Worm (Caenorhabditis elegans) whole organism, mixed stage, embryonic: ENCODE data around the gene C28F5.1.

Experiments used
- M03D4.4 ChIP-seq: sonication (generic microtip); optimal IDR thresholded peaks from 2 replicates; lab custom pipeline; 2017; ENCODE audit warnings: mild to moderate bottlenecking, missing genetic modification characterization, missing compliant biosample characterization
- bed-3 ChIP-seq: fragments of 200-800 bp; sonication (Bioruptor generic); optimal IDR thresholded peaks from 3 replicates; lab custom pipeline; 2018; ENCODE audit warnings: mild to moderate bottlenecking, missing genetic modification characterization, moderate library complexity, missing compliant biosample characterization
- blmp-1 ChIP-seq: fragments of 150-350 bp; optimal IDR thresholded peaks from 2 replicates; lab custom pipeline; 2014; ENCODE audit warnings: missing biosample characterization, missing genetic modification characterization
- ceh-39 ChIP-seq: fragments of 150-350 bp; optimal IDR thresholded peaks from 2 replicates; lab custom pipeline; 2014; ENCODE audit warnings: missing biosample characterization, missing genetic modification characterization
- ceh-43 ChIP-seq: fragments of 200-800 bp; sonication (Bioruptor generic); optimal IDR thresholded peaks from 2 replicates; lab custom pipeline; 2018; ENCODE audit warnings: mild to moderate bottlenecking, missing genetic modification characterization, moderate library complexity, missing compliant biosample characterization
- ceh-83 ChIP-seq: fragments of 200-800 bp; sonication (Bioruptor generic); optimal IDR thresholded peaks from 2 replicates; lab custom pipeline; 2018; ENCODE audit warnings: mild to moderate bottlenecking, missing genetic modification characterization, missing compliant biosample characterization
- ces-1 ChIP-seq: fragments of 150-350 bp; optimal IDR thresholded peaks from 2 replicates; lab custom pipeline; 2014; ENCODE audit warnings: missing biosample characterization, missing genetic modification reagents, missing genetic modification characterization
- cnd-1 ChIP-seq: fragments of 200-800 bp; sonication (Bioruptor generic); optimal IDR thresholded peaks from 2 replicates; lab custom pipeline; 2018; ENCODE audit warnings: mild to moderate bottlenecking, missing genetic modification characterization, missing compliant biosample characterization
- elt-1 ChIP-seq: sonication (generic microtip); optimal IDR thresholded peaks from 2 replicates; lab custom pipeline; 2017; ENCODE audit warnings: missing genetic modification characterization, mild to moderate bottlenecking, missing compliant biosample characterization, antibody characterized with exemption, moderate library complexity, borderline replicate concordance; ENCODE audit not compliant: insufficient read depth
- elt-3 ChIP-seq: fragments of 150-350 bp; optimal IDR thresholded peaks from 2 replicates; lab custom pipeline; 2014; ENCODE audit warnings: missing biosample characterization, missing genetic modification characterization
- flh-1 ChIP-seq: fragments of 200-800 bp; sonication (Bioruptor generic); optimal IDR thresholded peaks from 2 replicates; lab custom pipeline; 2018; ENCODE audit warnings: mild to moderate bottlenecking, missing genetic modification characterization, moderate library complexity, missing compliant biosample characterization
- hlh-1 ChIP-seq: fragments of 150-350 bp; optimal IDR thresholded peaks from 2 replicates; lab custom pipeline; 2014; ENCODE audit warnings: missing biosample characterization, missing genetic modification reagents, missing genetic modification characterization
- lin-13 ChIP-seq: fragments of 150-350 bp; optimal IDR thresholded peaks from 2 replicates; lab custom pipeline; 2014; ENCODE audit warnings: missing biosample characterization, missing genetic modification characterization
- lin-32 ChIP-seq: fragments of 200-800 bp; sonication (Bioruptor generic); optimal IDR thresholded peaks from 2 replicates; lab custom pipeline; 2018; ENCODE audit warnings: mild to moderate bottlenecking, missing genetic modification characterization, missing compliant biosample characterization
- lsy-2 ChIP-seq: fragments of 150-350 bp; optimal IDR thresholded peaks from 2 replicates; lab custom pipeline; 2014; ENCODE audit warnings: missing biosample characterization, missing genetic modification characterization
- mab-5 ChIP-seq: fragments of 150-350 bp; optimal IDR thresholded peaks from 2 replicates; lab custom pipeline; 2014; ENCODE audit warnings: missing biosample characterization, missing genetic modification characterization
- mep-1 ChIP-seq: fragments of 150-350 bp; optimal IDR thresholded peaks from 2 replicates; lab custom pipeline; 2017; ENCODE audit warnings: missing biosample characterization, missing genetic modification reagents, missing genetic modification characterization, inconsistent platforms
- mls-2 ChIP-seq: sonication (generic microtip); optimal IDR thresholded peaks from 2 replicates; lab custom pipeline; 2016; ENCODE audit warnings: mild to moderate bottlenecking, missing genetic modification characterization, moderate library complexity, missing compliant biosample characterization
- nhr-12 ChIP-seq: fragments of 150-350 bp; optimal IDR thresholded peaks from 2 replicates; lab custom pipeline; 2014; ENCODE audit warnings: missing biosample characterization, missing genetic modification characterization
- nhr-2 ChIP-seq: fragments of 150-350 bp; optimal IDR thresholded peaks from 2 replicates; lab custom pipeline; 2014; ENCODE audit warnings: missing biosample characterization, missing genetic modification characterization
- nhr-237 ChIP-seq: fragments of 150-350 bp; optimal IDR thresholded peaks from 2 replicates; lab custom pipeline; 2014; ENCODE audit warnings: missing biosample characterization, missing genetic modification characterization
- nhr-28 ChIP-seq: fragments of 150-350 bp; optimal IDR thresholded peaks from 2 replicates; lab custom pipeline; 2014; ENCODE audit warnings: missing biosample characterization, missing genetic modification characterization
- nhr-76 ChIP-seq: sonication (generic microtip); optimal IDR thresholded peaks from 2 replicates; lab custom pipeline; 2017; ENCODE audit warnings: missing biosample characterization, missing genetic modification characterization
- pha-4 ChIP-seq: fragments of 150-350 bp; optimal IDR thresholded peaks from 2 replicates; lab custom pipeline; 2018; ENCODE audit warnings: missing biosample characterization, missing genetic modification reagents, missing genetic modification characterization
- sem-2 ChIP-seq: fragments of 200-800 bp; sonication (Bioruptor generic); optimal IDR thresholded peaks from 2 replicates; lab custom pipeline; 2018; ENCODE audit warnings: mild to moderate bottlenecking, missing genetic modification characterization, missing compliant biosample characterization
- snpc-4 ChIP-seq: fragments of 150-350 bp; optimal IDR thresholded peaks from 2 replicates; lab custom pipeline; 2014; ENCODE audit warnings: missing biosample characterization, missing genetic modification characterization
- sptf-1 ChIP-seq: sonication (generic microtip); optimal IDR thresholded peaks from 2 replicates; lab custom pipeline; 2017; ENCODE audit warnings: mild to moderate bottlenecking, missing genetic modification characterization, moderate library complexity, missing compliant biosample characterization
- tbx-8 ChIP-seq: fragments of 200-800 bp; sonication (Bioruptor generic); optimal IDR thresholded peaks from 2 replicates; lab custom pipeline; 2018; ENCODE audit warnings: mild to moderate bottlenecking, missing genetic modification characterization, moderate library complexity, missing compliant biosample characterization
- unc-120 ChIP-seq: sonication (generic microtip); optimal IDR thresholded peaks from 2 replicates; lab custom pipeline; 2017; ENCODE audit warnings: missing genetic modification characterization, missing compliant biosample characterization; ENCODE audit not compliant: poor library complexity, severe bottlenecking
- unc-39 ChIP-seq: fragments of 150-350 bp; optimal IDR thresholded peaks from 2 replicates; lab custom pipeline; 2014; ENCODE audit warnings: missing biosample characterization, missing genetic modification characterization
- unc-62 ChIP-seq: fragments of 150-350 bp; optimal IDR thresholded peaks from 2 replicates; lab custom pipeline; 2014; ENCODE audit warnings: missing biosample characterization, missing genetic modification reagents, missing genetic modification characterization
- zip-8 ChIP-seq: fragments of 150-350 bp; optimal IDR thresholded peaks from 2 replicates; lab custom pipeline; 2014; ENCODE audit warnings: missing biosample characterization, missing genetic modification characterization
- ztf-11 ChIP-seq: fragments of 150-350 bp; optimal IDR thresholded peaks from 2 replicates; lab custom pipeline; 2014; ENCODE audit warnings: missing biosample characterization, missing genetic modification characterization

Gene C28F5.1

DNA sequence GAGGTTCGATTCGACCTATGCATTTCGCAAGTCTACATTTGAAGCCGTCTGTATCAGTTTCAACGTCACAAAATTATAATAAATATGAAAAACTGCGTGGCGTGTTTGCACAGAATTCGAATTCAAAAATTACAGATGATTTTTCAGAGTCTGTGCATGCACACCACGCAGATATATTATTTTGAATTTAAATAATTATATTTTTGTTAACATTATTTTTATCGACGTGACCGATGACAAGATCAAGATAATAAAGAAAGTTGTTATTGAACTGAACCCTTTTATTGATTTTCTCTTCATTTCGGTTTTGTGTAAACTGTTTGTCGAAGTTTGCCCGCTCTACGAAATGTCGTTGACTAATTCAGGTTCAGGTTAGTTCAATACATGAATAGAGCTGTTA, at the start of gene C28F5.1:
Gene C28F5.1 (plus strand): TSS at position 301 of the 400 bp plus-strand sequence.
- TF ChIP-seq ceh-83 (GFP tag; lab: Kevin White, UChicago) (no peak), nhr-76 (no peak), tbx-8 (GFP tag; lab: Kevin White, UChicago) (no peak), mep-1 (tag; lab: Kevin White, UChicago) (no peak), lin-32 (GFP tag; lab: Kevin White, UChicago) (no peak), ceh-43 (no peak)

DNA sequence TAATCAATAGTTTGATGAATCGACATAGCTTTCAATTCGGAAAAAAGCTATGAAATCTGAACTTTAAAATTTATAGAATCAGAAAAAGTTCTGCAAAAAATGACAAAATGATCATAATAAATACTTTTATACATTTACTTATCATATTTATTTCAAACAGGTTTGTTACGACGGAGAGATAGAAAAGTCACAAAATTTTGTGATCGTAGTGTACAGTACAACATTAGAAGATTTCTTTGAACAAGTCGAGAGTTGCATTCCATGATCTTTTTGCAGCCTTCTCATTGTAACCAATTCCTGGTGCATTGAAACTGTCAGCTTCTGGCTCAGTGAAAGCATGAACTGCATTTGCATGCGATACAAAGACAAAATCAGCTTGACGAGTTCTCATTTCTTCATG, 48.9 kb upstream of the C28F5.1 start, which contains the start of gene D1022.3:
Gene D1022.3 (minus strand): TSS at position 101 of the 400 bp plus-strand sequence.
- no peak for TF ChIP-seq M03D4.4 (tag; lab: Kevin White, UChicago)
- TF ChIP-seq tbx-8 (GFP tag; lab: Kevin White, UChicago): no peak

DNA sequence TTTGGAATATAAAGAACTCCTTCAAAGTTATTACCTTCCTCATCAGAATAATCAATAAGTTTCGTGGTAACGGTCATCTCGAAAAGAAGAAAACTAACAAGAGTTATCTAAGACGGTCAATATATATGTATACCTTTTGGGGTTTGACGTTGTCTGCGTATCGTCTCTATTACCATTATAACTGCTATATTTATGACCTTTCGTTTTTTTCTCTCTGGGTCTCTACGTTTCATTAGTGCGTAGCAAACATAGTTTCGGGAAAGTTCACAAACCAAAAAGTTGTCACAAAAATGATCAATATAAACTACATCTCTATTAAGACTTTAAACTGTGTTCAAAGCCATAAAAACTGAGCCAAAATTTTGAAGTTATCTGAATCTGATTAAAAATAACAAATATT, 47.9 kb upstream of the C28F5.1 start, which contains the start of gene D1022.4:
Gene D1022.4 (minus strand): TSS at position 83 of the 400 bp plus-strand sequence.
- TF ChIP-seq unc-39 (no peak), pha-4 (tag; lab: Kevin White, UChicago) (no peak), unc-62 (no peak), zip-8 (tag; lab: Kevin White, UChicago) (no peak), lin-32 (GFP tag; lab: Kevin White, UChicago) (no peak), nhr-76 (no peak), ztf-11 (tag; lab: Kevin White, UChicago) (no peak), nhr-237 (tag; lab: Kevin White, UChicago) (no peak), ces-1 (GFP tag; lab: Kevin White, UChicago) (no peak), snpc-4 (tag; lab: Kevin White, UChicago) (no peak)

DNA sequence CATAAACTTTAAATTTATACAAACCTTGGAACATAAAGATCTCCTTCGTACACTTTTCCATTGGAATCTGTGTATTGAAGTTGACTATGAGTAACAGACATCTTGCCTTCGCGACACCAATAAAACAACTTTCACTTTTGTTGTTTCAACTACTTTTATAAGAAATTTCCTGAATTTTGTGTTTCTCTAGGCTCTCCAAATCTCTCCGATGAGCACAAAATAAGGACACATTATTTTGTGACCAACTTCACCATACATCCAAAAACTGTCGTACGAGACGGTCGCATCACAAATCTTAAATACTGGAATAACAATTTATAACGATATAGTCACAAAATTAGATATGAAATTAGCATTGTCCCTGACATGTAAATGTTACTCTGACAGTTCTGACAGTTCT, 46.4 kb upstream of the C28F5.1 start, which contains the start of gene D1022.5:
Gene D1022.5 (minus strand): TSS at position 101 of the 400 bp plus-strand sequence.
- no peak for TF ChIP-seq nhr-12 (tag; lab: Kevin White, UChicago)

DNA sequence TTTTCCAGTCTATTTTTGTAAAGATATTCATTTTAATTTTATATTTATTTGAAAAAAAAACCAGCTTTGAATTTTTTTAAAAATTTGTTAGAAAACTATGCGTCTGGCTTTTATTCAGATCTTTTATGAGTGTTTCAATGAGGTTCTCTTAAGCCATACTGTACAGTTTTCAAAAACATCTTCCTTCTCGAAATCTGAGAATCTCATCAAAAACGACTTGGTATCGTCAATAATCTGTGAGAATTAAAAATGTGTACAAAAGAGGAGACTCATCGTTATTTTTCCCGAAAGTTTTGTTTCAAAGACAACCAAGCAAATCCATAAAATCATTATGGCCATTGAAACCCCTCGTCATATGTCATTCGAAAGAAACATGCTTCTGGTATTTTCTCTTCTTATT, 45.9 kb upstream of the C28F5.1 start, which contains the start of gene D1022.2:
Gene D1022.2 (plus strand): TSS at position 301 of the 400 bp plus-strand sequence.
- TF ChIP-seq nhr-2 (tag; lab: Kevin White, UChicago) (no peak), mab-5 (no peak), pha-4 (tag; lab: Kevin White, UChicago) (no peak), blmp-1 (tag; lab: Kevin White, UChicago) (no peak), lsy-2 (tag; lab: Kevin White, UChicago) (no peak), ceh-83 (GFP tag; lab: Kevin White, UChicago) (no peak), unc-39 (no peak), unc-62 (no peak), zip-8 (tag; lab: Kevin White, UChicago) (no peak), nhr-237 (tag; lab: Kevin White, UChicago) (no peak), sptf-1 (tag; lab: Kevin White, UChicago) (no peak), ces-1 (GFP tag; lab: Kevin White, UChicago) (no peak), nhr-12 (tag; lab: Kevin White, UChicago) (no peak), flh-1 (no peak), lin-13 (tag; lab: Kevin White, UChicago) (no peak), sem-2 (GFP tag; lab: Kevin White, UChicago) (no peak), elt-3 (tag; lab: Kevin White, UChicago) (no peak), unc-120 (no peak)

DNA sequence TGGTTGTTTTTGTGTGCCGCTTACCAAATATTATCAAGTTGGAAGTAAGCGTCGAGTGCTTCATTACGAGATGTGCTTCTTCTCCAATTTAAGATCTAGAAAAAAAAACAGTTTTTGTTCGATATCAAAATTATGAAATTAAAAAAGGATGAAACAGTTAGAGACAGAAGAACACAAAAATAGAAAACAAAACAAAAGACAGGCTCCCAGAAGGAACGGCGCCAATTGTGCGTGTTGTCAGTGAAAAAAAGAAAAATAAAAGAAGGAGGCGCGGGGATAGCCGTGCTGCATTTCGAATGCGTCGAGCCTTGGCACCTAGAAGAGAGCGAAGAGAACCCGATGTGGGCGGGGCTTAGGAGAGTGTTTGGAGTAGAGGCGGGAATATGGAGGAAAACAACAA, 39.6 kb upstream of the C28F5.1 start, which contains the start of gene sro-1:
Gene sro-1 (minus strand): TSS at position 101 of the 400 bp plus-strand sequence.
- TF ChIP-seq lin-13 (tag; lab: Kevin White, UChicago) (no peak), ces-1 (GFP tag; lab: Kevin White, UChicago) (no peak), zip-8 (tag; lab: Kevin White, UChicago) (no peak), lin-32 (GFP tag; lab: Kevin White, UChicago) (no peak), bed-3 (GFP tag; lab: Kevin White, UChicago) (no peak), nhr-28 (tag; lab: Kevin White, UChicago) (no peak), mls-2 (tag; lab: Kevin White, UChicago) (no peak), ceh-39 (tag; lab: Kevin White, UChicago) (no peak), snpc-4 (tag; lab: Kevin White, UChicago) (no peak), tbx-8 (GFP tag; lab: Kevin White, UChicago) (no peak), ceh-43 (no peak), elt-1 (tag; lab: Kevin White, UChicago) (no peak), hlh-1 (no peak), cnd-1 (tag; lab: Kevin White, UChicago) (no peak), flh-1 (no peak)
